Worm (Caenorhabditis elegans): ENCODE results near the gene ZK262.20.

DNA sequence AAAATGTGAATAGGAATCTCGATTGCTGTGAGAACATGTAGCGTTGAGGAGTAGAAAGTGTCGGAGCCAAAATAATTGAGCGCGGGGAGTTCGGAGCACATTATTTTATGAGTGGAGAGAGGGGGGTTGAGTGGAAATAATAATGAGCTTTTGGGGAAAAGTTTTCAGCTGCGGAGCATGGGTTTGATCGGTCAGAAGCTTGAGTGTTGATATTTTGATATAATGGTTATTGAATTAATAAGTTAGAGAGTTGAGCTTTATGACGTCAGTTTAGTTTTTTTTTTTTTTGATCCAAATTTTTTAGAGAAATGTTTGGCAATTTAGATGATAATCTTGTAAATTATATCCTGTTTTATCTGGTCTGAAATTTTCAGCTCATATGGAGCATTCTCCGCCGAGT lies 45.4 kb upstream of the ZK262.20 start, which contains the start of gene srh-178:
- TF ChIP-seq snpc-4 (tag; optimal IDR thresholded peaks at IDR 0.05): no peak
- no peak for TF ChIP-seq nhr-237 (tag; optimal IDR thresholded peaks at IDR 0.05)
- no peak for TF ChIP-seq nhr-12 (tag; optimal IDR thresholded peaks at IDR 0.05)
- no peak for TF ChIP-seq nhr-76 (tag; optimal IDR thresholded peaks at IDR 0.05)
- TF ChIP-seq lin-15B (tag; optimal IDR thresholded peaks at IDR 0.05): no peak
- TF ChIP-seq tbx-2 (tag; optimal IDR thresholded peaks at IDR 0.05): no peak
- no peak for TF ChIP-seq unc-62 (GFP tag; optimal IDR thresholded peaks at IDR 0.05)
- no peak for TF ChIP-seq egl-5 (tag; optimal IDR thresholded peaks at IDR 0.05)
